Fruit fly (Drosophila melanogaster) whole organism, prepupa: ENCODE measurements around the gene RhoGAP18B.

ENCODE experiments used
- CG11294 ChIP-seq: fragments of 200-800 bp; sonication (Bioruptor generic); IDR thresholded peaks from 2 replicates; pipeline ENCODE4 v1.3.6; 2022; ENCODE audit warnings: missing biosample characterization, missing genetic modification characterization
- CG11762 ChIP-seq: fragments of 200-800 bp; sonication (Bioruptor generic); optimal IDR thresholded peaks from 3 replicates; lab custom pipeline; 2016; ENCODE audit warnings: missing biosample characterization, missing genetic modification characterization; ENCODE audit not compliant: insufficient read depth
- CG11902 ChIP-seq: fragments of 200-800 bp; sonication (Bioruptor generic); optimal IDR thresholded peaks from 3 replicates; lab custom pipeline; 2016; ENCODE audit warnings: missing biosample characterization, missing genetic modification characterization
- CG15336 ChIP-seq: fragments of 200-800 bp; sonication (Bioruptor generic); IDR thresholded peaks from 2 replicates; pipeline ENCODE4 v1.3.6; 2022; ENCODE audit warnings: missing biosample characterization, missing genetic modification characterization
- CG16779 ChIP-seq: fragments of 200-800 bp; sonication (Bioruptor generic); optimal IDR thresholded peaks from 3 replicates; lab custom pipeline; 2017; ENCODE audit warnings: missing biosample characterization, mild to moderate bottlenecking, missing genetic modification characterization
- CG3032 ChIP-seq: fragments of 200-800 bp; optimal IDR thresholded peaks from 2 replicates; lab custom pipeline; 2019; ENCODE audit warnings: missing biosample characterization, mild to moderate bottlenecking, missing genetic modification characterization, moderate library complexity
- CG32006 ChIP-seq: fragments of 200-800 bp; sonication (Bioruptor generic); optimal IDR thresholded peaks from 3 replicates; lab custom pipeline; 2017; ENCODE audit warnings: missing biosample characterization, mild to moderate bottlenecking, missing genetic modification characterization
- CG34406 ChIP-seq: fragments of 200-800 bp; sonication (Bioruptor generic); optimal IDR thresholded peaks from 3 replicates; lab custom pipeline; 2016; ENCODE audit warnings: missing biosample characterization, missing genetic modification characterization
- CG3919 ChIP-seq: fragments of 200-800 bp; sonication (Bioruptor generic); optimal IDR thresholded peaks from 3 replicates; lab custom pipeline; 2016; ENCODE audit warnings: missing biosample characterization, missing genetic modification characterization
- CG6163 ChIP-seq: fragments of 200-800 bp; sonication (Bioruptor generic); IDR thresholded peaks from 3 replicates; pipeline ENCODE4 v1.3.6; 2022; ENCODE audit warnings: missing biosample characterization, missing genetic modification characterization
- CG6276 ChIP-seq: fragments of 200-800 bp; sonication (Bioruptor generic); optimal IDR thresholded peaks from 2 replicates; lab custom pipeline; 2017; ENCODE audit warnings: missing biosample characterization, mild to moderate bottlenecking, missing genetic modification characterization
- CG7368 ChIP-seq: fragments of 200-800 bp; sonication (Bioruptor generic); optimal IDR thresholded peaks from 3 replicates; lab custom pipeline; 2016; ENCODE audit warnings: missing biosample characterization, missing genetic modification characterization
- CG8119 ChIP-seq: fragments of 200-800 bp; sonication (Bioruptor generic); IDR thresholded peaks from 3 replicates; pipeline ENCODE4 v1.3.6; 2022; ENCODE audit warnings: missing biosample characterization, missing genetic modification characterization
- Eip93F ChIP-seq: fragments of 200-800 bp; sonication (Bioruptor generic); optimal IDR thresholded peaks from 2 replicates; lab custom pipeline; 2016; ENCODE audit warnings: missing biosample characterization, mild to moderate bottlenecking, missing genetic modification characterization
- Ets96B ChIP-seq: fragments of 200-800 bp; optimal IDR thresholded peaks from 2 replicates; lab custom pipeline; 2019; ENCODE audit warnings: missing biosample characterization, mild to moderate bottlenecking, missing genetic modification characterization, moderate library complexity
- Hr38 ChIP-seq: sonication (Bioruptor generic); optimal IDR thresholded peaks from 2 replicates; lab custom pipeline; 2016; ENCODE audit warnings: missing biosample characterization, missing genetic modification characterization
- Hr39 ChIP-seq: fragments of 200-800 bp; sonication (Bioruptor generic); optimal IDR thresholded peaks from 2 replicates; lab custom pipeline; 2016; ENCODE audit warnings: missing biosample characterization, missing genetic modification characterization
- Hr4 ChIP-seq: fragments of 200-800 bp; sonication (Bioruptor generic); optimal IDR thresholded peaks from 3 replicates; lab custom pipeline; 2016; ENCODE audit warnings: missing biosample characterization, missing genetic modification characterization
- Smox ChIP-seq: fragments of 200-800 bp; sonication (Bioruptor generic); optimal IDR thresholded peaks from 3 replicates; lab custom pipeline; 2016; ENCODE audit warnings: missing biosample characterization, missing genetic modification characterization
- Sox14 ChIP-seq: fragments of 200-800 bp; sonication (Bioruptor generic); optimal IDR thresholded peaks from 3 replicates; lab custom pipeline; 2016; ENCODE audit warnings: missing biosample characterization, missing genetic modification characterization
- Sox15 ChIP-seq: fragments of 200-800 bp; sonication (Bioruptor generic); optimal IDR thresholded peaks from 3 replicates; lab custom pipeline; 2016; ENCODE audit warnings: missing biosample characterization, missing genetic modification characterization
- achi ChIP-seq: fragments of 200-800 bp; sonication (Bioruptor generic); optimal IDR thresholded peaks from 3 replicates; lab custom pipeline; 2016; ENCODE audit warnings: missing biosample characterization, missing genetic modification characterization
- dac ChIP-seq: fragments of 200-800 bp; sonication (Bioruptor generic); optimal IDR thresholded peaks from 2 replicates; lab custom pipeline; 2017; ENCODE audit warnings: missing biosample characterization, mild to moderate bottlenecking, missing genetic modification characterization
- eg ChIP-seq: fragments of 200-800 bp; sonication (Bioruptor generic); IDR thresholded peaks from 3 replicates; pipeline ENCODE4 v1.3.6; 2022; ENCODE audit warnings: missing biosample characterization, missing genetic modification characterization
- esn ChIP-seq: fragments of 200-800 bp; sonication (Bioruptor generic); optimal IDR thresholded peaks from 2 replicates; lab custom pipeline; 2016; ENCODE audit warnings: missing biosample characterization, mild to moderate bottlenecking, missing genetic modification characterization, moderate library complexity
- fd59A ChIP-seq: fragments of 200-800 bp; sonication (Bioruptor generic); optimal IDR thresholded peaks from 2 replicates; lab custom pipeline; 2017; ENCODE audit warnings: missing biosample characterization, mild to moderate bottlenecking, missing genetic modification characterization, missing genetic modification reagents
- net ChIP-seq: fragments of 200-800 bp; sonication (Bioruptor generic); optimal IDR thresholded peaks from 3 replicates; lab custom pipeline; 2016; ENCODE audit warnings: missing biosample characterization, missing genetic modification characterization
- salr ChIP-seq, 2 experiments: fragments of 200-800 bp; sonication (Bioruptor generic); optimal IDR thresholded peaks; 3 replicates each; lab custom pipeline; 2016 to 2018; ENCODE audit warnings: missing biosample characterization in 2 of 2, missing genetic modification characterization in 2 of 2, mild to moderate bottlenecking in 1 of 2
- spab ChIP-seq: fragments of 200-800 bp; sonication (Bioruptor generic); optimal IDR thresholded peaks from 2 replicates; lab custom pipeline; 2017; ENCODE audit warnings: missing biosample characterization, mild to moderate bottlenecking, missing genetic modification characterization, missing genetic modification reagents
- ss ChIP-seq, 2 experiments: fragments of 200-800 bp; sonication (Bioruptor generic); optimal IDR thresholded peaks; 2 replicates in 1 of 2; 3 replicates in 1 of 2; lab custom pipeline; 2017 to 2018; ENCODE audit warnings: mild to moderate bottlenecking in 2 of 2, missing biosample characterization in 2 of 2, missing genetic modification characterization in 2 of 2, moderate library complexity in 1 of 2
- svp ChIP-seq: fragments of 200-800 bp; sonication (Bioruptor generic); peaks from one replicate; lab custom pipeline; 2016; ENCODE audit warnings: missing biosample characterization, missing genetic modification characterization
- vri ChIP-seq: fragments of 200-800 bp; sonication (Bioruptor generic); optimal IDR thresholded peaks from 3 replicates; lab custom pipeline; 2016; ENCODE audit warnings: missing biosample characterization, mild to moderate bottlenecking, missing genetic modification characterization

The RhoGAP18B gene

dm6 chrX:19167032-19167568 is at the start of gene RhoGAP18B:
RhoGAP18B (minus strand) TSS chrX:19167082.
- TF ChIP-seq CG6163 (GFP tag; lab: Robert Waterston, UW) (0 out of 3 replicates have a peak, but pooled peaks have one; percentile 8), CG32006 (GFP tag; lab: Kevin White, UChicago) (no peak)

dm6 chrX:19216671-19217070 is 49.8 kb upstream of the RhoGAP18B start:
- TF ChIP-seq eg (GFP tag; lab: Robert Waterston, UW), result no peak
- TF ChIP-seq CG11762 (GFP tag; lab: Kevin White, UChicago), result no peak
- TF ChIP-seq vri (GFP tag; lab: Kevin White, UChicago), result no peak
- TF ChIP-seq Hr39 (GFP tag; lab: Kevin White, UChicago), result no peak
- no peak for TF ChIP-seq esn (GFP tag; lab: Kevin White, UChicago)
- no peak for TF ChIP-seq Eip93F (GFP tag; lab: Kevin White, UChicago)
- TF ChIP-seq CG7368 (GFP tag; lab: Kevin White, UChicago), result no peak
- no peak for TF ChIP-seq ss (GFP tag; optimal IDR thresholded peaks at IDR 0.05; lab: Kevin White, UChicago)
- TF ChIP-seq CG16779 (tag; lab: Kevin White, UChicago), result no peak
- no peak for TF ChIP-seq CG6276 (GFP tag; lab: Kevin White, UChicago)
- TF ChIP-seq CG11902 (GFP tag; lab: Kevin White, UChicago), result no peak
- TF ChIP-seq Hr38 (GFP tag; lab: Kevin White, UChicago), result no peak
- no peak for TF ChIP-seq spab (GFP tag; lab: Kevin White, UChicago)

dm6 chrX:19215215-19215614 is 48.3 kb upstream of the RhoGAP18B start, which contains the start of gene Muc18B:
Muc18B (plus strand) TSS chrX:19215515.
- no peak for TF ChIP-seq CG8119 (GFP tag; lab: Robert Waterston, UW)
- no peak for TF ChIP-seq achi (GFP tag; lab: Kevin White, UChicago)
- TF ChIP-seq CG3919, result no peak
- no peak for TF ChIP-seq fd59A (GFP tag; lab: Kevin White, UChicago)
- TF ChIP-seq CG3032 (tag; lab: Kevin White, UChicago), result no peak
- TF ChIP-seq esn (GFP tag; lab: Kevin White, UChicago), result no peak
- no peak for TF ChIP-seq Sox14 (GFP tag; lab: Kevin White, UChicago)
- no peak for TF ChIP-seq Hr4
- no peak for TF ChIP-seq svp
- no peak for TF ChIP-seq net
- TF ChIP-seq Smox (GFP tag; lab: Kevin White, UChicago), result no peak
- no peak for TF ChIP-seq CG15336 (GFP tag; lab: Robert Waterston, UW)
- TF ChIP-seq, all 60 proteins: peak for 0

- no peak for TF ChIP-seq Ets96B (tag; lab: Kevin White, UChicago)
- TF ChIP-seq Sox15 (GFP tag; lab: Kevin White, UChicago), result no peak
- no peak for TF ChIP-seq vri (GFP tag; lab: Kevin White, UChicago)
Observed at dm6 chrX:19212954-19213353, 46.1 kb upstream of the RhoGAP18B start, which contains the start of gene Mur18B. Mur18B (plus strand) TSS chrX:19213254.

- TF ChIP-seq Smox (GFP tag; lab: Kevin White, UChicago) (no peak), ss (GFP tag; optimal IDR thresholded peaks at IDR 0.05; lab: Kevin White, UChicago) (no peak), CG34406 (GFP tag; lab: Kevin White, UChicago) (no peak), CG11294 (GFP tag; lab: Robert Waterston, UW) (no peak), Sox15 (GFP tag; lab: Kevin White, UChicago) (no peak), dac (GFP tag; lab: Kevin White, UChicago) (no peak), Eip93F (GFP tag; lab: Kevin White, UChicago) (no peak), salr (GFP tag; optimal IDR thresholded peaks at IDR 0.05; lab: Kevin White, UChicago) (no peak)
Observed at dm6 chrX:19211982-19212381, 45.1 kb upstream of the RhoGAP18B start, which contains the start of gene CG14195. CG14195 (minus strand) TSS chrX:19212082.
